Worm (Caenorhabditis elegans): ENCODE results near the gene xbx-1.

The xbx-1 gene

DNA sequence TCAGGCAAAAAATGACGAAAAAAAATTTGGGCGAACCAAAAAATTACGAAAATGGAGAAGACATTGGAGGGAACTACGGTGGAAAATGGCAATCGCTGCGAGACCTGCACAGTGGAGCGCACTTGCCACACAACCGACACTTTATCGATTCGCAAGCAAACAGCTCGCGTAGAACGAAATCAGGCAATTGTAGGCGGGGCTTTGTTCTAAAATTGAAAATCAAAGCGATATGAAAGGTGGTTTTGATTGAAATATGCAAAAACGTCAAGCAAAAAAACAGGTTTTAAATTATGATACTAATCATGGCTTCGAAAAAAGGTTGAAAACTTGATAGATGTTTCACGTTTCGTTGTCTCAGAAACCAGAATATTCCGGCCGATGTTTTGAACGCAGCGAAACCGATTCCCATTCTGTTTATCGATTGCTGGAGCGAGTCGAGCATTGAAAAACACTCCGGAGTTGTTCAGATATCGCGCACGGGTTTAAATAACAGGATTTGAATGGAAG is 22.2 kb downstream of the xbx-1 start, which contains the start of the genes fib-1 and mut-15 (continued):
- peak; percentile 83 for TF ChIP-seq unc-55 (GFP tag; optimal IDR thresholded peaks at IDR 0.05)
- no peak for TF ChIP-seq pat-9 (tag; optimal IDR thresholded peaks at IDR 0.05)
- peak; percentile 77 for TF ChIP-seq hlh-8 (tag; optimal IDR thresholded peaks at IDR 0.05)
- peak; percentile 89 for TF ChIP-seq ztf-16 (tag; optimal IDR thresholded peaks at IDR 0.05)
- TF ChIP-seq elt-2 (tag; optimal IDR thresholded peaks at IDR 0.05) = peak; percentile 87
- no peak for TF ChIP-seq K02D7.2 (tag; optimal IDR thresholded peaks at IDR 0.05)
- peak; percentile 41 for TF ChIP-seq npax-4 (tag; optimal IDR thresholded peaks at IDR 0.05)
- peak; percentile 95 for TF ChIP-seq lim-6 (tag; optimal IDR thresholded peaks at IDR 0.05)
- TF ChIP-seq eyg-1 (tag; optimal IDR thresholded peaks at IDR 0.05) = peak; percentile 67
- TF ChIP-seq K09A11.1 (tag; optimal IDR thresholded peaks at IDR 0.05; ENCODE audit: insufficient read depth) = peak; percentile 41
- no peak for TF ChIP-seq ceh-24 (tag; optimal IDR thresholded peaks at IDR 0.05)
- peak; percentile 99 for TF ChIP-seq ceh-31 (tag; optimal IDR thresholded peaks at IDR 0.05)
- peak; percentile 3 for TF ChIP-seq pros-1 (tag; optimal IDR thresholded peaks at IDR 0.05)
- no peak for TF ChIP-seq odd-2 (tag; optimal IDR thresholded peaks at IDR 0.05)
- TF ChIP-seq unc-86 (tag; optimal IDR thresholded peaks at IDR 0.05) = peak; percentile 79
- peak; percentile 92 for TF ChIP-seq ets-4 (tag; optimal IDR thresholded peaks at IDR 0.05)
- TF ChIP-seq lin-11 (tag; optimal IDR thresholded peaks at IDR 0.05) = no peak
- TF ChIP-seq ttx-3 (tag; optimal IDR thresholded peaks at IDR 0.05) = peak; percentile 45
- no peak for TF ChIP-seq nhr-232 (tag; optimal IDR thresholded peaks at IDR 0.05)
- TF ChIP-seq ceh-6 (GFP tag; optimal IDR thresholded peaks at IDR 0.05) = peak; percentile 30
- TF ChIP-seq tbx-2 (tag; optimal IDR thresholded peaks at IDR 0.05) = peak; percentile 98
- TF ChIP-seq Y22D7AL.16 (tag; optimal IDR thresholded peaks at IDR 0.05) = no peak
- no peak for TF ChIP-seq fkh-10 (GFP tag; optimal IDR thresholded peaks at IDR 0.05)
- peak; percentile 21 for TF ChIP-seq sox-4 (tag; optimal IDR thresholded peaks at IDR 0.05)
- TF ChIP-seq ceh-22 (tag; optimal IDR thresholded peaks at IDR 0.05) = no peak
- no peak for TF ChIP-seq pha-4 (tag; optimal IDR thresholded peaks at IDR 0.05)
- TF ChIP-seq hlh-30 (tag; optimal IDR thresholded peaks at IDR 0.05; ENCODE audit: insufficient read depth) = no peak
- TF ChIP-seq ceh-45 (GFP tag; IDR thresholded peaks at IDR 0.05) = 0 out of 2 replicates have a peak, but pooled peaks have one; percentile 18
- TF ChIP-seq T23F11.4 (GFP tag; optimal IDR thresholded peaks at IDR 0.05) = peak; percentile 23
- TF ChIP-seq tbx-7 (tag; optimal IDR thresholded peaks at IDR 0.05) = peak; percentile 89
- peak; percentile 91 for TF ChIP-seq unc-42 (tag; optimal IDR thresholded peaks at IDR 0.05)
- TF ChIP-seq sox-2 (GFP tag; IDR thresholded peaks at IDR 0.05) = no peak
- TF ChIP-seq hlh-6 (tag; optimal IDR thresholded peaks at IDR 0.05) = peak; percentile 73
- no peak for TF ChIP-seq C38D4.7 (GFP tag; optimal IDR thresholded peaks at IDR 0.05)
- peak; percentile 96 for TF ChIP-seq ceh-34 (tag; optimal IDR thresholded peaks at IDR 0.05)
- peak; percentile 97 for TF ChIP-seq C08G9.2 (tag; optimal IDR thresholded peaks at IDR 0.05)
- TF ChIP-seq sdc-2 (tag; optimal IDR thresholded peaks at IDR 0.05) = peak; percentile 65
- peak; percentile 81 for TF ChIP-seq ahr-1 (tag; optimal IDR thresholded peaks at IDR 0.05)

ce11 chrV:15004800-15005199 is 24.8 kb downstream of the xbx-1 start, which contains the start of gene hrde-2:
Gene hrde-2, plus strand, starts transcription at chrV:15005100.
- no peak for TF ChIP-seq che-1 (tag; optimal IDR thresholded peaks at IDR 0.05)
- no peak for TF ChIP-seq madf-2 (tag; optimal IDR thresholded peaks at IDR 0.05)

DNA sequence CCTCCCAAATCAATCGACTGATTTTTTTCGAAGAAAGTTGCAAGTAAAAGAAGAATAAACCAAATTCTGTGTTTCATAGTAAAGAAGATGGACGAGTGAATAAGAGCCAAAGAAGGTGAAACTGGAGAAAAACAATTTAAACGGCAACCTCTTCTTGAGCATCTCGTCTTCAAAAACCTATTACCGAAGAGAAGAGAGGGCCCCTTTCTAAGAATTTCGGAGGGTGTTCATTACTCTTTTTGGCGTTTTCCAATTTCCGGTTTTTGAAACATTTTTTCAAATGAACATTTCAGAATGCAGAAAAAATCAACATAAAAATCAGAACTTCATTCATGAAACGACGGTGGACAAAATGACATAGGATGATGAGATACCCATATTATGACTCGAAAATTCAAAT is 31.5 kb downstream of the xbx-1 start, which contains the start of gene nmr-2:
nmr-2 (minus strand) TSS at position 101 of the 400 bp plus-strand sequence.
- TF ChIP-seq ceh-14 (tag; optimal IDR thresholded peaks at IDR 0.05) (no peak), npax-4 (tag; optimal IDR thresholded peaks at IDR 0.05) (no peak), nhr-232 (tag; optimal IDR thresholded peaks at IDR 0.05) (no peak), unc-55 (GFP tag; optimal IDR thresholded peaks at IDR 0.05) (no peak), ceh-45 (GFP tag; IDR thresholded peaks at IDR 0.05) (no peak), hlh-8 (tag; optimal IDR thresholded peaks at IDR 0.05) (no peak), ceh-30 (tag; optimal IDR thresholded peaks at IDR 0.05) (no peak), nfya-1 (tag; optimal IDR thresholded peaks at IDR 0.05) (no peak), ahr-1 (tag; optimal IDR thresholded peaks at IDR 0.05) (no peak), dmd-4 (tag; optimal IDR thresholded peaks at IDR 0.05; ENCODE audit: borderline replicate concordance) (no peak), odd-2 (tag; optimal IDR thresholded peaks at IDR 0.05) (no peak), madf-2 (tag; optimal IDR thresholded peaks at IDR 0.05) (no peak), rnt-1 (tag; optimal IDR thresholded peaks at IDR 0.05) (no peak), T23F11.4 (GFP tag; optimal IDR thresholded peaks at IDR 0.05) (no peak), hlh-6 (tag; optimal IDR thresholded peaks at IDR 0.05) (no peak), lin-11 (tag; optimal IDR thresholded peaks at IDR 0.05) (no peak), syd-9 (tag; optimal IDR thresholded peaks at IDR 0.05) (no peak)

Data from whole organism, late embryonic.